Worm (Caenorhabditis elegans) whole organism, L1 larva: Measurements from ENCODE around the gene R08A2.7.

ENCODE experiments used
- mab-9 ChIP-seq: fragments of 200-800 bp; sonication (Bioruptor generic); IDR thresholded peaks from 2 replicates; pipeline ENCODE4 v1.3.6; 2022; ENCODE audit warnings: missing genetic modification reagents, missing genetic modification characterization, missing compliant biosample characterization
- nhr-12 ChIP-seq: sonication (generic microtip); optimal IDR thresholded peaks from 2 replicates; lab custom pipeline; 2017; ENCODE audit warnings: missing biosample characterization, missing genetic modification characterization
- unc-62 ChIP-seq: fragments of 150-350 bp; optimal IDR thresholded peaks from 2 replicates; lab custom pipeline; 2014; ENCODE audit warnings: missing biosample characterization, missing genetic modification reagents, missing genetic modification characterization
- ztf-11 ChIP-seq, 2 experiments: sonication (generic microtip); optimal IDR thresholded peaks; 2 replicates each; lab custom pipeline; 2016 to 2017; ENCODE audit warnings: missing genetic modification characterization in 2 of 2, missing biosample characterization in 1 of 2, missing compliant biosample characterization in 1 of 2

ce11 chrV:14683291-14683690 lies 39.8 kb upstream of the R08A2.7 start:
- TF ChIP-seq unc-62 (no peak), mab-9 (no peak), ztf-11 (tag; optimal IDR thresholded peaks at IDR 0.05; lab: Kevin White, UChicago) (no peak), nhr-12 (tag; lab: Kevin White, UChicago) (no peak)
